Worm (Caenorhabditis elegans): ENCODE measurements around the gene F23H12.3.

Gene F23H12.3

DNA sequence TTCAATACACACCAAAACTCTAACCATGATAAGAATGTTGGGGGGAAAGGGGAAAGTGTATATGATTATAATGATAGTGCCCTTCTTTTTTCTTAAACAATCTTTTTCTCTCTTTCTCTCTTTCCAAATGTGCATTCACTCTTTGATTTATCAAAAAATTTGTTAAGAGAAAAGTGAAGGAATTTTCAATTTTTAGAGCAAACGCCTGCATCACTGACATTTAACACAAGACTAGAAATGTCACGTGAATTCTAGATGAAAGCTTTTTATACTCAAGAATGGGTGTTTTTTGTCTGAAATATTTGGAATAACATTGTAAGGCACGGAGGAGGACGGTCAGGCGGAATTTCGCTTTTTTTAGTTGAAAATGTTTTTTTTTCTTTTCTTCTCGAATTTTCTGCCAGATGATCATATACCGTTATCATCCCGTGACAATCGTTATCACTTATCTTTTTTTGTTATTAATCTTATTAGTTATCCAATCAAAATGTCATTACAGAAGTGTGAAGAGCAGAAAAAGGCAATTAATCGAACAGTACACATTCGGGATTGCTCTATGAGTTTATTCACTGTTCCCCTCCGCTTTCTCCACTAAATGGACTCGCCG, 42.9 kb upstream of the F23H12.3 start, which contains the start of the genes frm-7 and F55C5.17 (continued):
- no peak for TF ChIP-seq madf-9 (GFP tag; conservative IDR thresholded peaks at IDR 0.05)
- TF ChIP-seq zip-11 (GFP tag; IDR thresholded peaks at IDR 0.05), result no peak
- no peak for TF ChIP-seq mdl-1 (tag; optimal IDR thresholded peaks at IDR 0.05)
- TF ChIP-seq lin-13 (GFP tag; optimal IDR thresholded peaks at IDR 0.05), result no peak
- TF ChIP-seq F44E2.7 (GFP tag; IDR thresholded peaks at IDR 0.05), result no peak
- TF ChIP-seq cey-2 (tag; optimal IDR thresholded peaks at IDR 0.05; ENCODE audit: borderline replicate concordance, insufficient read depth), result no peak
- no peak for TF ChIP-seq lin-1 (GFP tag; IDR thresholded peaks at IDR 0.05)
- TF ChIP-seq zip-2 (tag; optimal IDR thresholded peaks at IDR 0.05), result no peak
- TF ChIP-seq Y105C5A.15 (GFP tag; IDR thresholded peaks at IDR 0.05), result no peak
- no peak for TF ChIP-seq fkh-10 (GFP tag; optimal IDR thresholded peaks at IDR 0.05)
- TF ChIP-seq T26A8.4 (GFP tag; IDR thresholded peaks at IDR 0.05), result no peak
- TF ChIP-seq set-16 (GFP tag; IDR thresholded peaks at IDR 0.05), result no peak
- no peak for TF ChIP-seq ztf-11 (tag; optimal IDR thresholded peaks at IDR 0.05)
- no peak for TF ChIP-seq madf-5 (GFP tag; IDR thresholded peaks at IDR 0.05)
- no peak for TF ChIP-seq ama-1 (optimal IDR thresholded peaks at IDR 0.05)
- no peak for TF ChIP-seq jun-1 (tag; optimal IDR thresholded peaks at IDR 0.05)
- no peak for TF ChIP-seq daf-8 (GFP tag; IDR thresholded peaks at IDR 0.05)
- no peak for TF ChIP-seq nhr-102 (tag; optimal IDR thresholded peaks at IDR 0.05)
- peak; percentile 15; the same call in 1 of the 2 replicates for TF ChIP-seq lim-7 (GFP tag; IDR thresholded peaks at IDR 0.05)
- no peak for TF ChIP-seq dpl-1 (GFP tag; optimal IDR thresholded peaks at IDR 0.05)
- no peak for TF ChIP-seq attf-4 (tag; optimal IDR thresholded peaks at IDR 0.05)
- no peak for TF ChIP-seq egl-43 (GFP tag; IDR thresholded peaks at IDR 0.05)
- TF ChIP-seq nhr-76 (tag; optimal IDR thresholded peaks at IDR 0.05), result no peak
- TF ChIP-seq spr-3 (GFP tag; optimal IDR thresholded peaks at IDR 0.05), result no peak
- no peak for TF ChIP-seq F10B5.3 (tag; optimal IDR thresholded peaks at IDR 0.05)
- no peak for TF ChIP-seq daf-19 (GFP tag; conservative IDR thresholded peaks at IDR 0.05)
- 0 out of 2 replicates have a peak, but pooled peaks have one; percentile 9 for TF ChIP-seq nhr-41 (GFP tag; IDR thresholded peaks at IDR 0.05)

DNA sequence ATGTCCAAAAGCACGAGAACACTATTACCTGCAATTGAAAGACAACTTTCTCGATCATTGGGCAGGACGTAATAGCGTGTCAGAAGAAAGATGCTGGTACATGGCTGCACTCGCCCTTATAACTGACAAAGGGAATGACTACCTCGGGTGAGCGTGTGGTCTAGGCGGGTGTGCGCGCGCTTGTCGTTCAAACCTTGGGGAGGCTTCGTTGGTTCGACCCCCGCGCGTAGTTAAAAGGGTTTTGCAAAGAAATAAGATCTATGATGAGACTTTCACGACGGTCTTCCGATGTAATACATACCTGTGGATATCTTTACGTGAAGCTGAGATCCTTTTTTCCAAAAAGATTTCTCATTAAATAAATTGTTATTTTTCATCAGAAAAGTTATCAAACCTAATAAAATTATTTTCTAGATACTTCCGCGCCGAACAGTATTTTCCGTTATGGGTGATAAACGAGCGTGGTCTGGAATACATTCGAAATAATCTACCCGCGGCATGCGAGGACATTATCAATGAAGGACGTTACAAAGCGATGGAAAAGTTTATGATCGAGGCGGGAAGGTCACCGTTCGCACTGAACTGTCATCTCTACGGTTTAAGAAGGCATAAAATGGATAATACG, 41.4 kb upstream of the F23H12.3 start:
- TF ChIP-seq F37D6.2 (tag; optimal IDR thresholded peaks at IDR 0.05), result peak; percentile 89
- TF ChIP-seq daf-16 (GFP tag; optimal IDR thresholded peaks at IDR 0.05), result peak; percentile 96 to 98
- peak; percentile 81 for TF ChIP-seq daf-16 (tag; optimal IDR thresholded peaks at IDR 0.05)
- peak; percentile 95 for TF ChIP-seq F49E8.2 (tag; optimal IDR thresholded peaks at IDR 0.05; ENCODE audit: borderline replicate concordance)
- peak; percentile 80 for TF ChIP-seq zfp-2 (tag; optimal IDR thresholded peaks at IDR 0.05)
- peak; percentile 96 for TF ChIP-seq spr-1 (tag; optimal IDR thresholded peaks at IDR 0.05)
- peak; percentile 98 for TF ChIP-seq hmg-1.1 (GFP tag; IDR thresholded peaks at IDR 0.05)
- peak; percentile 100 for TF ChIP-seq egl-43 (GFP tag; IDR thresholded peaks at IDR 0.05)
- TF ChIP-seq snpc-4 (tag; optimal IDR thresholded peaks at IDR 0.05), result no peak
- TF ChIP-seq ceh-82 (tag; optimal IDR thresholded peaks at IDR 0.05), result no peak
- peak; percentile 97 for TF ChIP-seq D1046.2 (GFP tag; IDR thresholded peaks at IDR 0.05)
- TF ChIP-seq pha-4 (GFP tag; IDR thresholded peaks at IDR 0.05), result peak; percentile 99
- TF ChIP-seq pha-4 (tag; optimal IDR thresholded peaks at IDR 0.05), result no peak
- TF ChIP-seq F26F4.8 (GFP tag; conservative IDR thresholded peaks at IDR 0.05), result peak; percentile 100
- TF ChIP-seq nhr-111 (GFP tag; optimal IDR thresholded peaks at IDR 0.05), result peak; percentile 100
- peak; percentile 89 for TF ChIP-seq dve-1 (tag; optimal IDR thresholded peaks at IDR 0.05; ENCODE audit: insufficient read depth)
- TF ChIP-seq cey-2 (tag; optimal IDR thresholded peaks at IDR 0.05; ENCODE audit: borderline replicate concordance, insufficient read depth), result peak; percentile 42
- peak; percentile 26 for TF ChIP-seq zag-1 (tag; optimal IDR thresholded peaks at IDR 0.05)
- no peak for TF ChIP-seq unc-39 (tag; optimal IDR thresholded peaks at IDR 0.05)
- peak; percentile 99 for TF ChIP-seq vab-7 (GFP tag; IDR thresholded peaks at IDR 0.05)
- TF ChIP-seq ceh-28 (tag; optimal IDR thresholded peaks at IDR 0.05), result no peak
- peak; percentile 88 for TF ChIP-seq hlh-30 (tag; optimal IDR thresholded peaks at IDR 0.05; ENCODE audit: insufficient read depth)
- no peak for TF ChIP-seq nhr-10 (tag; optimal IDR thresholded peaks at IDR 0.05)
- peak; percentile 94 for TF ChIP-seq zfp-3 (GFP tag; conservative IDR thresholded peaks at IDR 0.05)
- peak; percentile 84 for TF ChIP-seq set-16 (GFP tag; IDR thresholded peaks at IDR 0.05)
- TF ChIP-seq fos-1 (tag; optimal IDR thresholded peaks at IDR 0.05), result no peak
- peak; percentile 60 for TF ChIP-seq zip-2 (tag; optimal IDR thresholded peaks at IDR 0.05)
- peak; percentile 99 for TF ChIP-seq tra-1 (GFP tag; IDR thresholded peaks at IDR 0.05)
